Worm (Caenorhabditis elegans) whole organism, L4 larva: ENCODE measurements around the gene hpa-1.
A peak's percentile ranks its signal among the peaks of the same experiment; 100 is the strongest.

ENCODE experiments used
- F49E8.2 ChIP-seq: sonication (generic microtip); optimal IDR thresholded peaks from 2 replicates; lab custom pipeline; 2016; ENCODE audit warnings: missing compliant biosample characterization, mild to moderate bottlenecking, missing genetic modification characterization, borderline replicate concordance
- T20F7.1 ChIP-seq: fragments of 200-800 bp; sonication (Bioruptor generic); optimal IDR thresholded peaks from 2 replicates; lab custom pipeline; 2018; ENCODE audit warnings: mild to moderate bottlenecking, missing genetic modification characterization, missing compliant biosample characterization
- aha-1 ChIP-seq: fragments of 150-350 bp; peaks from one replicate; lab custom pipeline; 2014; ENCODE audit warnings: missing biosample characterization, missing genetic modification characterization
- ama-1 ChIP-seq: fragments of 150-350 bp; optimal IDR thresholded peaks from 2 replicates; lab custom pipeline; 2014; ENCODE audit warnings: inconsistent platforms, mixed read lengths
- attf-4 ChIP-seq: sonication (generic microtip); optimal IDR thresholded peaks from 3 replicates; lab custom pipeline; 2017; ENCODE audit warnings: missing biosample characterization, missing genetic modification characterization
- ceh-32 ChIP-seq: sonication (generic microtip); optimal IDR thresholded peaks from 2 replicates; lab custom pipeline; 2016; ENCODE audit warnings: mild to moderate bottlenecking, missing genetic modification characterization, missing compliant biosample characterization; ENCODE audit not compliant: poor library complexity
- ceh-82 ChIP-seq: sonication (generic microtip); optimal IDR thresholded peaks from 2 replicates; lab custom pipeline; 2017; ENCODE audit warnings: missing biosample characterization, missing genetic modification characterization
- dpl-1 ChIP-seq: fragments of 150-350 bp; optimal IDR thresholded peaks from 2 replicates; lab custom pipeline; 2014; ENCODE audit warnings: missing biosample characterization, missing genetic modification reagents, missing genetic modification characterization
- egl-27 ChIP-seq: sonication (generic microtip); optimal IDR thresholded peaks from 3 replicates; lab custom pipeline; 2017; ENCODE audit warnings: missing biosample characterization, missing genetic modification reagents, missing genetic modification characterization
- egl-43 ChIP-seq: fragments of 200-800 bp; sonication (Bioruptor generic); IDR thresholded peaks from 2 replicates; pipeline ENCODE4 v1.3.6; 2022; ENCODE audit warnings: missing genetic modification reagents, missing genetic modification characterization, missing compliant biosample characterization
- fos-1 ChIP-seq: fragments of 150-350 bp; optimal IDR thresholded peaks from 2 replicates; lab custom pipeline; 2014; ENCODE audit warnings: missing biosample characterization, missing genetic modification characterization
- gei-8 ChIP-seq: fragments of 200-800 bp; sonication (Bioruptor generic); optimal IDR thresholded peaks from 2 replicates; lab custom pipeline; 2018; ENCODE audit warnings: mild to moderate bottlenecking, missing genetic modification characterization, missing compliant biosample characterization
- jun-1 ChIP-seq: fragments of 150-350 bp; optimal IDR thresholded peaks from 2 replicates; lab custom pipeline; 2014; ENCODE audit warnings: missing biosample characterization, missing genetic modification reagents, missing genetic modification characterization
- lim-7 ChIP-seq: fragments of 200-800 bp; sonication (Bioruptor generic); IDR thresholded peaks from 2 replicates; pipeline ENCODE4 v1.3.6; 2022; ENCODE audit warnings: missing genetic modification characterization, missing compliant biosample characterization
- lin-29 ChIP-seq: fragments of 200-800 bp; sonication (Bioruptor generic); IDR thresholded peaks from 2 replicates; pipeline ENCODE4 v1.3.6; 2022; ENCODE audit warnings: missing genetic modification reagents, missing genetic modification characterization, missing compliant biosample characterization
- lir-3 ChIP-seq: sonication (generic microtip); optimal IDR thresholded peaks from 2 replicates; lab custom pipeline; 2016; ENCODE audit warnings: mild to moderate bottlenecking, missing genetic modification characterization, missing compliant biosample characterization
- lsy-2 ChIP-seq, 2 experiments: fragments of 150-350 bp in 1 of 2; sonication (generic microtip) in 1 of 2; optimal IDR thresholded peaks; 2 replicates each; lab custom pipeline; 2014 to 2017; ENCODE audit warnings: missing biosample characterization in 2 of 2, missing genetic modification characterization in 2 of 2
- madf-9 ChIP-seq: fragments of 200-800 bp; sonication (Bioruptor generic); conservative IDR thresholded peaks from 2 replicates; pipeline ENCODE4 v1.3.6; 2022; ENCODE audit warnings: missing genetic modification reagents, missing genetic modification characterization, missing compliant biosample characterization
- nhr-10 ChIP-seq: fragments of 150-350 bp; optimal IDR thresholded peaks from 2 replicates; lab custom pipeline; 2014; ENCODE audit warnings: missing biosample characterization, missing genetic modification characterization
- nhr-76 ChIP-seq: fragments of 150-350 bp; optimal IDR thresholded peaks from 2 replicates; lab custom pipeline; 2014; ENCODE audit warnings: missing biosample characterization, missing genetic modification characterization
- nhr-77 ChIP-seq: fragments of 150-350 bp; optimal IDR thresholded peaks from 2 replicates; lab custom pipeline; 2014; ENCODE audit warnings: missing biosample characterization, missing genetic modification characterization
- pha-4 ChIP-seq, 2 experiments: fragments of 150-350 bp in 1 of 2; fragments of 200-800 bp in 1 of 2; sonication (Bioruptor generic) in 1 of 2; IDR thresholded peaks in 1 of 2; optimal IDR thresholded peaks in 1 of 2; 2 replicates each; pipeline versions ENCODE4 v1.3.6 to Lab custom; 2014 to 2022; ENCODE audit warnings: missing genetic modification characterization in 2 of 2, missing genetic modification reagents in 2 of 2, missing biosample characterization in 1 of 2, missing compliant biosample characterization in 1 of 2
- rbr-2 ChIP-seq: sonication (generic microtip); optimal IDR thresholded peaks from 2 replicates; lab custom pipeline; 2016; ENCODE audit warnings: missing genotype, missing genetic modification characterization, missing compliant biosample characterization
- skn-1 ChIP-seq: fragments of 150-350 bp; optimal IDR thresholded peaks from 2 replicates; lab custom pipeline; 2014; ENCODE audit warnings: missing biosample characterization, missing genetic modification characterization
- snpc-1.2 ChIP-seq: fragments of 200-800 bp; sonication (Bioruptor generic); IDR thresholded peaks from 2 replicates; pipeline ENCODE4 v1.3.6; 2022; ENCODE audit warnings: missing genetic modification reagents, missing genetic modification characterization, missing compliant biosample characterization
- spr-3 ChIP-seq: fragments of 200-800 bp; sonication (Bioruptor generic); optimal IDR thresholded peaks from 2 replicates; lab custom pipeline; 2018; ENCODE audit warnings: mild to moderate bottlenecking, missing genetic modification characterization, missing compliant biosample characterization
- unc-130 ChIP-seq: sonication (generic microtip); optimal IDR thresholded peaks from 2 replicates; lab custom pipeline; 2016; ENCODE audit warnings: missing genetic modification reagents, missing genetic modification characterization, missing compliant biosample characterization
- unc-39 ChIP-seq: sonication (generic microtip); optimal IDR thresholded peaks from 2 replicates; lab custom pipeline; 2017; ENCODE audit warnings: missing biosample characterization, missing genetic modification characterization
- unc-62 ChIP-seq, 3 experiments: fragments of 150-350 bp in 1 of 3; sonication (generic microtip); optimal IDR thresholded peaks in 2 of 3; peaks in 1 of 3; 1 replicate in 1 of 3; 2 replicates in 2 of 3; lab custom pipeline; 2014 to 2017; ENCODE audit warnings: missing biosample characterization in 3 of 3, missing genetic modification characterization in 3 of 3, missing genetic modification reagents in 3 of 3, missing genotype in 1 of 3
- vab-7 ChIP-seq: fragments of 200-800 bp; sonication (Bioruptor generic); IDR thresholded peaks from 2 replicates; pipeline ENCODE4 v1.3.6; 2022; ENCODE audit warnings: missing genetic modification reagents, missing genetic modification characterization, missing compliant biosample characterization
- zag-1 ChIP-seq: fragments of 150-350 bp; optimal IDR thresholded peaks from 2 replicates; lab custom pipeline; 2014; ENCODE audit warnings: missing biosample characterization, missing genetic modification characterization
- ztf-11 ChIP-seq: fragments of 150-350 bp; optimal IDR thresholded peaks from 2 replicates; lab custom pipeline; 2014; ENCODE audit warnings: missing biosample characterization, missing genetic modification characterization
- ztf-7 ChIP-seq: fragments of 150-350 bp; optimal IDR thresholded peaks from 2 replicates; lab custom pipeline; 2014; ENCODE audit warnings: missing biosample characterization, missing genetic modification characterization

Gene hpa-1

ce11 chrIV:16260262-16260661, 27.3 kb upstream of the hpa-1 start:
- peak; percentile 96 for TF ChIP-seq snpc-1.2 (GFP tag; lab: Robert Waterston, UW)

ce11 chrIV:16257330-16257729, 24.4 kb upstream of the hpa-1 start, which contains the start of gene hlh-31:
TSS of gene hlh-31 (plus strand) at chrIV:16257630.
- TF ChIP-seq rbr-2 (no peak), spr-3 (GFP tag; lab: Kevin White, UChicago) (no peak), fos-1 (tag; lab: Kevin White, UChicago) (no peak), ztf-7 (tag; lab: Kevin White, UChicago) (no peak), dpl-1 (GFP tag; lab: Kevin White, UChicago) (no peak), unc-130 (GFP tag; lab: Kevin White, UChicago) (no peak), madf-9 (no peak), lsy-2 (tag; optimal IDR thresholded peaks at IDR 0.05; lab: Kevin White, UChicago) (no peak), nhr-76 (tag; lab: Kevin White, UChicago) (no peak), egl-43 (no peak), unc-39 (tag; lab: Kevin White, UChicago) (no peak)

ce11 chrIV:16254464-16254863, 21.5 kb upstream of the hpa-1 start, which contains the start of gene hlh-17:
TSS of gene hlh-17 (plus strand) at chrIV:16254764.
- TF ChIP-seq gei-8 (GFP tag; lab: Kevin White, UChicago) (no peak), ceh-82 (tag; lab: Kevin White, UChicago) (no peak), lim-7 (GFP tag; lab: Robert Waterston, UW) (no peak), egl-27 (no peak), aha-1 (tag; lab: Kevin White, UChicago) (no peak), fos-1 (tag; lab: Kevin White, UChicago) (no peak), unc-62 (GFP tag; optimal IDR thresholded peaks at IDR 0.05 in 1 of 2; lab: Kevin White, UChicago) (peak in 1 of 2 experiments; percentile 57), unc-62 (tag; optimal IDR thresholded peaks at IDR 0.05; lab: Kevin White, UChicago) (no peak), nhr-10 (tag; lab: Kevin White, UChicago) (no peak)
- TF ChIP-seq, all 104 proteins: peak for 1

- TF ChIP-seq dpl-1 (GFP tag; lab: Kevin White, UChicago): no peak
- no peak for TF ChIP-seq lin-29
- no peak for TF ChIP-seq ama-1
- no peak for TF ChIP-seq ceh-82 (tag; lab: Kevin White, UChicago)
- TF ChIP-seq ztf-11 (tag; lab: Kevin White, UChicago): no peak
- TF ChIP-seq F49E8.2: no peak
- TF ChIP-seq pha-4 (GFP tag; IDR thresholded peaks at IDR 0.05; lab: Robert Waterston, UW): no peak
- TF ChIP-seq pha-4 (tag; optimal IDR thresholded peaks at IDR 0.05; lab: Kevin White, UChicago): no peak
- no peak for TF ChIP-seq vab-7 (GFP tag; lab: Robert Waterston, UW)
- no peak for TF ChIP-seq T20F7.1
- TF ChIP-seq skn-1: no peak
- TF ChIP-seq attf-4: no peak
Observed at ce11 chrIV:16247131-16247530, 14.2 kb upstream of the hpa-1 start, which contains the start of gene F38C2.1. TSS of gene F38C2.1 (plus strand) at chrIV:16247431.

ce11 chrIV:16238555-16238954, 5.6 kb upstream of the hpa-1 start, which contains the start of gene srw-61:
TSS of gene srw-61 (minus strand) at chrIV:16238655.
- no peak for TF ChIP-seq nhr-77
- no peak for TF ChIP-seq egl-43
- TF ChIP-seq jun-1 (tag; lab: Kevin White, UChicago): no peak
- no peak for TF ChIP-seq madf-9

ce11 chrIV:16236827-16237226, 3.9 kb upstream of the hpa-1 start:
- no peak for TF ChIP-seq lir-3 (tag; lab: Kevin White, UChicago)
- peak; percentile 64 for TF ChIP-seq snpc-1.2 (GFP tag; lab: Robert Waterston, UW)
- no peak for TF ChIP-seq F49E8.2
- no peak for TF ChIP-seq zag-1 (tag; lab: Kevin White, UChicago)
- TF ChIP-seq ceh-32 (tag; lab: Kevin White, UChicago): no peak
